Worm (Caenorhabditis elegans) whole organism, L4/young adult: ENCODE data around the gene pho-7.

ENCODE experiments used
- dao-5 ChIP-seq: sonication (generic microtip); optimal IDR thresholded peaks from 2 replicates; lab custom pipeline; 2016; ENCODE audit warnings: missing genotype, missing genetic modification characterization, moderate library complexity, missing compliant biosample characterization
- him-1 ChIP-seq: sonication (generic microtip); optimal IDR thresholded peaks from 2 replicates; lab custom pipeline; 2016; ENCODE audit warnings: missing genotype, missing genetic modification reagents, missing genetic modification characterization, missing compliant biosample characterization

DNA sequence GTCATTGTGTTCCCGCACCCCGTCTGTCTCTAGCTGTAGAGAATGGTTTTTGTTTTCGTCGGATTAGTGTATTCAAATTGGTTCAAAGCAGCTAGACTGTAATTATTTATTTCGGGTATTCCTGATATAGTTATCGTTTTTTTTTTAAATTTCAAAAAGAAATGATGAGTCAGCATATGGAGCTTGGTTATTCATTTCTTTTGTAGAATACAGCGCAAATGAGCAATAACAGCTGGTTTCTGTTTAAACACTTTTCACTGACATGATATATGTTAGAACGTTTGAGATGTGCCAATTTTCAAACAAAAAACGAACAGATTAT is 49.7 kb upstream of the pho-7 start:
- no peak for TF ChIP-seq dao-5 (tag; lab: Kevin White, UChicago)
- TF ChIP-seq him-1 (tag; lab: Kevin White, UChicago): no peak
